Worm (Caenorhabditis elegans) whole organism, late embryonic: Measurements from ENCODE around the gene atl-1.

Source experiments
- C08G9.2 ChIP-seq: sonication (generic microtip); optimal IDR thresholded peaks from 2 replicates; lab custom pipeline; 2016; ENCODE audit warnings: mild to moderate bottlenecking, missing genetic modification characterization, moderate library complexity, missing compliant biosample characterization
- C38D4.7 ChIP-seq: fragments of 200-800 bp; sonication (Bioruptor generic); optimal IDR thresholded peaks from 2 replicates; lab custom pipeline; 2018; ENCODE audit warnings: mild to moderate bottlenecking, missing genetic modification characterization, moderate library complexity, missing compliant biosample characterization
- F13H6.1 ChIP-seq: sonication (generic microtip); optimal IDR thresholded peaks from 2 replicates; lab custom pipeline; 2016; ENCODE audit warnings: missing genetic modification characterization, missing compliant biosample characterization
- K02D7.2 ChIP-seq: sonication (generic microtip); optimal IDR thresholded peaks from 2 replicates; lab custom pipeline; 2017; ENCODE audit warnings: mild to moderate bottlenecking, missing genetic modification characterization, missing compliant biosample characterization
- K09A11.1 ChIP-seq: sonication (generic microtip); optimal IDR thresholded peaks from 2 replicates; lab custom pipeline; 2017; ENCODE audit warnings: antibody characterized with exemption, mild to moderate bottlenecking, missing genetic modification characterization, missing compliant biosample characterization; ENCODE audit not compliant: insufficient read depth
- Y22D7AL.16 ChIP-seq: sonication (generic microtip); optimal IDR thresholded peaks from 2 replicates; lab custom pipeline; 2016; ENCODE audit warnings: missing genetic modification characterization, missing compliant biosample characterization
- ceh-18 ChIP-seq: sonication (generic microtip); optimal IDR thresholded peaks from 2 replicates; lab custom pipeline; 2016; ENCODE audit warnings: missing genetic modification characterization, missing compliant biosample characterization
- ceh-19 ChIP-seq: fragments of 200-800 bp; sonication (Bioruptor generic); optimal IDR thresholded peaks from 2 replicates; lab custom pipeline; 2018; ENCODE audit warnings: mild to moderate bottlenecking, missing genetic modification characterization, missing compliant biosample characterization
- ceh-22 ChIP-seq: sonication (generic microtip); optimal IDR thresholded peaks from 2 replicates; lab custom pipeline; 2017; ENCODE audit warnings: missing biosample characterization, missing genetic modification characterization
- ceh-30 ChIP-seq: fragments of 150-350 bp; optimal IDR thresholded peaks from 2 replicates; lab custom pipeline; 2014; ENCODE audit warnings: missing biosample characterization, missing genetic modification characterization
- ceh-34 ChIP-seq: sonication (generic microtip); optimal IDR thresholded peaks from 2 replicates; lab custom pipeline; 2016; ENCODE audit warnings: mild to moderate bottlenecking, missing genetic modification characterization, missing compliant biosample characterization
- ceh-48 ChIP-seq: sonication (generic microtip); optimal IDR thresholded peaks from 2 replicates; lab custom pipeline; 2016; ENCODE audit warnings: missing genetic modification characterization, inconsistent platforms, missing compliant biosample characterization
- ceh-6 ChIP-seq: fragments of 200-800 bp; sonication (Bioruptor generic); optimal IDR thresholded peaks from 2 replicates; lab custom pipeline; 2018; ENCODE audit warnings: mild to moderate bottlenecking, missing genetic modification characterization, missing compliant biosample characterization
- dmd-4 ChIP-seq: sonication (generic microtip); optimal IDR thresholded peaks from 2 replicates; lab custom pipeline; 2016; ENCODE audit warnings: borderline replicate concordance, missing genetic modification characterization, missing compliant biosample characterization
- ets-4 ChIP-seq: sonication (generic microtip); optimal IDR thresholded peaks from 2 replicates; lab custom pipeline; 2016; ENCODE audit warnings: missing genetic modification characterization, missing compliant biosample characterization
- gmeb-2 ChIP-seq: sonication (generic microtip); optimal IDR thresholded peaks from 2 replicates; lab custom pipeline; 2016; ENCODE audit warnings: missing genetic modification characterization, inconsistent platforms, missing compliant biosample characterization
- hlh-13 ChIP-seq: fragments of 200-800 bp; sonication (Bioruptor generic); optimal IDR thresholded peaks from 2 replicates; lab custom pipeline; 2018; ENCODE audit warnings: mild to moderate bottlenecking, missing genetic modification characterization, missing compliant biosample characterization
- hlh-8 ChIP-seq: sonication (generic microtip); optimal IDR thresholded peaks from 2 replicates; lab custom pipeline; 2016; ENCODE audit warnings: missing genotype, missing genetic modification characterization, missing compliant biosample characterization
- lim-6 ChIP-seq: sonication (generic microtip); optimal IDR thresholded peaks from 2 replicates; lab custom pipeline; 2016; ENCODE audit warnings: missing genetic modification characterization, missing compliant biosample characterization
- lin-11 ChIP-seq: fragments of 200-800 bp; sonication (Bioruptor generic); optimal IDR thresholded peaks from 2 replicates; lab custom pipeline; 2018; ENCODE audit warnings: mild to moderate bottlenecking, missing genetic modification characterization, missing compliant biosample characterization
- madf-2 ChIP-seq: sonication (generic microtip); optimal IDR thresholded peaks from 2 replicates; lab custom pipeline; 2017; ENCODE audit warnings: missing genetic modification characterization, missing compliant biosample characterization
- nfya-1 ChIP-seq: sonication (generic microtip); optimal IDR thresholded peaks from 2 replicates; lab custom pipeline; 2017; ENCODE audit warnings: missing genetic modification characterization, mild to moderate bottlenecking, missing compliant biosample characterization, antibody characterized with exemption, moderate library complexity
- nhr-232 ChIP-seq: sonication (generic microtip); optimal IDR thresholded peaks from 2 replicates; lab custom pipeline; 2016; ENCODE audit warnings: missing genetic modification characterization, missing compliant biosample characterization
- pag-3 ChIP-seq: sonication (generic microtip); optimal IDR thresholded peaks from 2 replicates; lab custom pipeline; 2016; ENCODE audit warnings: missing compliant biosample characterization, missing genetic modification characterization, borderline replicate concordance
- pat-9 ChIP-seq: fragments of 200-800 bp; sonication (Bioruptor generic); optimal IDR thresholded peaks from 2 replicates; lab custom pipeline; 2018; ENCODE audit warnings: mild to moderate bottlenecking, missing genetic modification characterization, moderate library complexity, missing compliant biosample characterization
- pax-1 ChIP-seq: fragments of 150-350 bp; optimal IDR thresholded peaks from 2 replicates; lab custom pipeline; 2014; ENCODE audit warnings: missing biosample characterization, missing genetic modification characterization
- pha-2 ChIP-seq: sonication (generic microtip); optimal IDR thresholded peaks from 2 replicates; lab custom pipeline; 2017; ENCODE audit warnings: mild to moderate bottlenecking, missing genetic modification characterization, missing compliant biosample characterization
- pha-4 ChIP-seq: fragments of 150-350 bp; optimal IDR thresholded peaks from 2 replicates; lab custom pipeline; 2018; ENCODE audit warnings: missing biosample characterization, missing genetic modification reagents, missing genetic modification characterization
- sox-2 ChIP-seq: fragments of 200-800 bp; sonication (Bioruptor generic); IDR thresholded peaks from 2 replicates; pipeline ENCODE4 v1.3.6; 2022; ENCODE audit warnings: missing genetic modification reagents, missing genetic modification characterization, missing compliant biosample characterization
- syd-9 ChIP-seq: sonication (generic microtip); optimal IDR thresholded peaks from 2 replicates; lab custom pipeline; 2016; ENCODE audit warnings: mild to moderate bottlenecking, missing genetic modification characterization, moderate library complexity, missing compliant biosample characterization
- tbx-2 ChIP-seq: sonication (generic microtip); optimal IDR thresholded peaks from 2 replicates; lab custom pipeline; 2016; ENCODE audit warnings: missing genetic modification characterization, missing compliant biosample characterization
- tbx-7 ChIP-seq: sonication (generic microtip); optimal IDR thresholded peaks from 2 replicates; lab custom pipeline; 2016; ENCODE audit warnings: missing genotype, missing genetic modification characterization, missing compliant biosample characterization
- unc-3 ChIP-seq, 2 experiments: fragments of 200-800 bp in 1 of 2; sonication (Bioruptor generic) in 1 of 2; sonication (generic microtip) in 1 of 2; conservative IDR thresholded peaks in 1 of 2; optimal IDR thresholded peaks in 1 of 2; 2 replicates each; pipeline versions ENCODE4 v1.3.6 to Lab custom; 2016 to 2022; ENCODE audit warnings: missing compliant biosample characterization in 2 of 2, missing genetic modification characterization in 2 of 2, missing genetic modification reagents in 1 of 2
- unc-42 ChIP-seq: sonication (generic microtip); optimal IDR thresholded peaks from 2 replicates; lab custom pipeline; 2016; ENCODE audit warnings: missing genotype, missing genetic modification characterization, missing compliant biosample characterization
- zip-5 ChIP-seq: sonication (generic microtip); optimal IDR thresholded peaks from 2 replicates; lab custom pipeline; 2016; ENCODE audit warnings: missing genetic modification characterization, missing compliant biosample characterization

Gene atl-1

ce11 chrV:9690099-9690572 is 44.7 kb upstream of the atl-1 start, which contains the start of gene rbx-1:
Gene rbx-1 (minus strand): TSS chrV:9690522.
- TF ChIP-seq nfya-1 (tag; lab: Kevin White, UChicago) (no peak), F13H6.1 (no peak), K09A11.1 (tag; lab: Kevin White, UChicago) (no peak), sox-2 (GFP tag; lab: Robert Waterston, UW) (no peak), ceh-48 (tag; lab: Kevin White, UChicago) (no peak), pax-1 (tag; lab: Kevin White, UChicago) (no peak), ceh-19 (no peak), pag-3 (tag; lab: Kevin White, UChicago) (no peak), zip-5 (tag; lab: Kevin White, UChicago) (no peak), pat-9 (no peak), ets-4 (tag; lab: Kevin White, UChicago) (no peak), pha-2 (tag; lab: Kevin White, UChicago) (no peak), ceh-18 (tag; lab: Kevin White, UChicago) (no peak)
- TF ChIP-seq, all 69 proteins: peak for 0

ce11 chrV:9689364-9689763 is 44.0 kb upstream of the atl-1 start:
- TF ChIP-seq nhr-232 (tag; lab: Kevin White, UChicago) (no peak), C38D4.7 (GFP tag; lab: Kevin White, UChicago) (no peak), ceh-18 (tag; lab: Kevin White, UChicago) (no peak), ceh-22 (no peak), gmeb-2 (tag; lab: Kevin White, UChicago) (no peak), K02D7.2 (tag; lab: Kevin White, UChicago) (no peak), madf-2 (tag; lab: Kevin White, UChicago) (no peak), unc-3 (GFP tag; conservative IDR thresholded peaks at IDR 0.05; lab: Robert Waterston, UW) (no peak), unc-3 (tag; optimal IDR thresholded peaks at IDR 0.05; lab: Kevin White, UChicago) (no peak), C08G9.2 (tag; lab: Kevin White, UChicago) (no peak), dmd-4 (no peak)

DNA sequence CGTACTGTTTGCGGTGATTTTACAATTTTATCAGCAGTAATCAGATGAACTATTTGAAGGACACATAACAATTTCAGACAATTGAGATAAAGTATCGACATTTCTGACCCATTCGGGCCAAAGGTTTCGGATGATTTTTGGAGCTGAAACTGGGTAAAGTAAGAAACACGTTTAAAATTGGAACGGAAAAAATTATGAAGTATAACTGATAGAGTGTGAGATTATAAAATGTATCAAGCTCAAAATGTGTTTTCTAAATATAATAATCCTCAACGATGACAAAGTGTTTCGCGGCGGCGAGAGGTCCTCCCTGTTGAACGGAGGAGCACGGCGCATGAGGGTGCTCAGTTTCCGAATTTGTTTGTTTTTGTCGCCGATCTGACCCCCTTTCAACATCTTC is 40.2 kb upstream of the atl-1 start, which contains the start of gene ZK287.4:
ZK287.4 (minus strand) TSS at position 101 of the 400 bp plus-strand sequence.
- no peak for TF ChIP-seq ceh-34
- TF ChIP-seq, all 69 proteins: peak for 0

ce11 chrV:9680260-9680659 is 34.9 kb upstream of the atl-1 start:
- TF ChIP-seq zip-5 (tag; lab: Kevin White, UChicago) (no peak), ceh-30 (tag; lab: Kevin White, UChicago) (no peak), K02D7.2 (tag; lab: Kevin White, UChicago) (no peak), lim-6 (no peak), Y22D7AL.16 (no peak), F13H6.1 (no peak), ceh-22 (no peak), hlh-13 (GFP tag; lab: Kevin White, UChicago) (no peak), tbx-7 (tag; lab: Kevin White, UChicago) (no peak), ceh-18 (tag; lab: Kevin White, UChicago) (no peak), lin-11 (tag; lab: Kevin White, UChicago) (no peak), ceh-6 (no peak), pag-3 (tag; lab: Kevin White, UChicago) (no peak), unc-42 (tag; lab: Kevin White, UChicago) (no peak), hlh-8 (no peak), tbx-2 (tag; lab: Kevin White, UChicago) (no peak), pha-4 (tag; lab: Kevin White, UChicago) (no peak), syd-9 (no peak)
